Worm (Caenorhabditis elegans) whole organism, L4/young adult: Measurements from ENCODE around the gene pas-1.

ENCODE experiments used
- W03F9.2 ChIP-seq: fragments of 150-350 bp; optimal IDR thresholded peaks from 2 replicates; lab custom pipeline; 2014; ENCODE audit warnings: missing biosample characterization, missing genetic modification characterization
- dao-5 ChIP-seq: sonication (generic microtip); optimal IDR thresholded peaks from 2 replicates; lab custom pipeline; 2016; ENCODE audit warnings: missing genotype, missing genetic modification characterization, moderate library complexity, missing compliant biosample characterization
- him-1 ChIP-seq: sonication (generic microtip); optimal IDR thresholded peaks from 2 replicates; lab custom pipeline; 2016; ENCODE audit warnings: missing genotype, missing genetic modification reagents, missing genetic modification characterization, missing compliant biosample characterization

pas-1 gene

DNA sequence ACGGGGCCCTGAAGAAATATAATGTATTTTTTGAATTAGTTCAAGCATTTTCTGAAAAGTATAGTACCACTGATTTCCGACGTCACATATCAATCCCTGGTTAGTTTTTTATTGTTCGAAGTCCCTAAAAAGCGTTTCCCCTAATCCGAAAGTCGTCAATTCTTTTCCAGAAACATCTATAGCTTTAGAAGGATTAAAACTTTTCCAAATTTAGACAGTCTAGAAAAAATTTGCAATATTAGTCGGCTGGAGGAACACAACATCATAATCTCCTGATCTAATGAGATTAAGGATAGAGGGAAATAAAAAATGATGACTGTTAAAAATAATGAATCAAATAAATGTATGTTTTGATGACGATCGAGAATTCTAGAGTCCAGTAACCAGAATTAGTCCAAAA is 44.4 kb downstream of the pas-1 start:
- TF ChIP-seq W03F9.2 (tag; lab: Kevin White, UChicago) (no peak), dao-5 (tag; lab: Kevin White, UChicago) (no peak), him-1 (no peak)

DNA sequence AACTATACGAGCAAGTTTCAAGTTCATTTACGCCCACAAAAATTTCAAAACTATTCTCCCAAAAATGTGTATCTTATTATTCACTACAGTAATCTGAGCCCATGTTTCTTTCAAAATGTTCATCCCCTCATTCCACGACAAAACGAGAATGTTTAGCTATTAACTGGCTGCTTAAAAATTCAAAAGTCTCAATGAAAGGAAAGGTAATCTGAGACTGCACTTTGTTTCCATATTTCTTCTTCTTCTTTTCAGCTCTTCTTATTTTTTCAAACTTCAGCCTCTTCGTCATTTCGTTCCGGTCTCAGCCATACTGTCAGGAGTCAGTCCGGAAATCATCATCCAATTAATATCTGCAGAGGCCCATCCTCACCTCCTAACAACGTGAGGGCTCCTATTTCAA is 49.6 kb downstream of the pas-1 start, which contains the start of gene unc-39:
TSS of gene unc-39 (plus strand) at position 301 of the 400 bp plus-strand sequence.
- TF ChIP-seq him-1, result no peak
- TF ChIP-seq W03F9.2 (tag; lab: Kevin White, UChicago), result no peak
- TF ChIP-seq dao-5 (tag; lab: Kevin White, UChicago), result no peak
